Worm (Caenorhabditis elegans) whole organism, early embryonic: ENCODE measurements around the gene ttll-4.

Experiments
- B0310.2 ChIP-seq: sonication (generic microtip); optimal IDR thresholded peaks from 2 replicates; lab custom pipeline; 2016; ENCODE audit warnings: mild to moderate bottlenecking, missing genetic modification characterization, missing compliant biosample characterization
- F13C5.2 ChIP-seq: sonication (generic microtip); optimal IDR thresholded peaks from 2 replicates; lab custom pipeline; 2017; ENCODE audit warnings: mild to moderate bottlenecking, missing genetic modification characterization, inconsistent platforms, missing compliant biosample characterization
- aly-1 ChIP-seq: sonication (generic microtip); optimal IDR thresholded peaks from 2 replicates; lab custom pipeline; 2016; ENCODE audit warnings: missing genetic modification characterization, missing compliant biosample characterization
- ama-1 ChIP-seq: fragments of 150-350 bp; optimal IDR thresholded peaks from 2 replicates; lab custom pipeline; 2014
- ceh-13 ChIP-seq: fragments of 200-800 bp; sonication (Bioruptor generic); optimal IDR thresholded peaks from 2 replicates; lab custom pipeline; 2018; ENCODE audit warnings: mild to moderate bottlenecking, missing genetic modification characterization, missing compliant biosample characterization
- ceh-36 ChIP-seq: sonication (generic microtip); optimal IDR thresholded peaks from 2 replicates; lab custom pipeline; 2016; ENCODE audit warnings: missing genetic modification characterization, inconsistent platforms, missing compliant biosample characterization
- ets-7 ChIP-seq: sonication (generic microtip); optimal IDR thresholded peaks from 2 replicates; lab custom pipeline; 2016; ENCODE audit warnings: missing genotype, missing genetic modification characterization, missing compliant biosample characterization
- flt-1 ChIP-seq: fragments of 200-800 bp; sonication (Bioruptor generic); IDR thresholded peaks from 2 replicates; pipeline ENCODE4 v1.3.6; 2022; ENCODE audit warnings: missing genetic modification characterization, missing compliant biosample characterization
- hmbx-1 ChIP-seq: sonication (generic microtip); optimal IDR thresholded peaks from 2 replicates; lab custom pipeline; 2016; ENCODE audit warnings: mild to moderate bottlenecking, missing genetic modification characterization, missing compliant biosample characterization
- hmg-4 ChIP-seq: fragments of 200-800 bp; sonication (Bioruptor generic); optimal IDR thresholded peaks from 2 replicates; lab custom pipeline; 2018; ENCODE audit warnings: mild to moderate bottlenecking, missing genetic modification characterization, missing compliant biosample characterization
- hnd-1 ChIP-seq: sonication (generic microtip); optimal IDR thresholded peaks from 2 replicates; lab custom pipeline; 2016; ENCODE audit warnings: missing genetic modification characterization, missing compliant biosample characterization
- pes-1 ChIP-seq: fragments of 200-800 bp; sonication (Bioruptor generic); IDR thresholded peaks from 2 replicates; pipeline ENCODE4 v1.3.6; 2022; ENCODE audit warnings: missing genetic modification reagents, missing genetic modification characterization, missing compliant biosample characterization
- scrt-1 ChIP-seq: fragments of 200-800 bp; sonication (Bioruptor generic); IDR thresholded peaks from 2 replicates; pipeline ENCODE4 v1.3.6; 2022; ENCODE audit warnings: missing genetic modification characterization, missing compliant biosample characterization
- sea-1 ChIP-seq: fragments of 200-800 bp; sonication (Bioruptor generic); conservative IDR thresholded peaks from 2 replicates; pipeline ENCODE4 v1.3.6; 2022; ENCODE audit warnings: missing genetic modification characterization, missing compliant biosample characterization
- tbx-11 ChIP-seq: fragments of 200-800 bp; sonication (Bioruptor generic); IDR thresholded peaks from 2 replicates; pipeline ENCODE4 v1.3.6; 2022; ENCODE audit warnings: missing genetic modification characterization, missing compliant biosample characterization
- tbx-37 ChIP-seq: fragments of 200-800 bp; sonication (Bioruptor generic); conservative IDR thresholded peaks from 2 replicates; pipeline ENCODE4 v1.3.6; 2022; ENCODE audit warnings: missing genetic modification reagents, missing genetic modification characterization, missing compliant biosample characterization
- tra-4 ChIP-seq: sonication (generic microtip); optimal IDR thresholded peaks from 2 replicates; lab custom pipeline; 2017; ENCODE audit warnings: missing genetic modification characterization, missing compliant biosample characterization

Gene ttll-4

ce11 chrIII:10101352-10101751 lies 22.6 kb upstream of the ttll-4 start, which contains the start of gene kel-10:
kel-10 (minus strand) TSS chrIII:10101452.
- no peak for TF ChIP-seq hnd-1 (tag; lab: Kevin White, UChicago)
- TF ChIP-seq scrt-1 (GFP tag; lab: Robert Waterston, UW): no peak
- TF ChIP-seq ets-7 (tag; lab: Kevin White, UChicago): no peak
- no peak for TF ChIP-seq hmg-4 (GFP tag; lab: Kevin White, UChicago)
- TF ChIP-seq tbx-11: no peak
- no peak for TF ChIP-seq F13C5.2 (tag; lab: Kevin White, UChicago)
- TF ChIP-seq ceh-36 (tag; lab: Kevin White, UChicago): no peak
- no peak for TF ChIP-seq sea-1
- TF ChIP-seq flt-1 (GFP tag; lab: Robert Waterston, UW): no peak
- TF ChIP-seq tbx-37 (GFP tag; lab: Robert Waterston, UW): no peak
- no peak for TF ChIP-seq tra-4
- no peak for TF ChIP-seq hmbx-1
- TF ChIP-seq pes-1 (GFP tag; lab: Robert Waterston, UW): no peak
- no peak for TF ChIP-seq ama-1 (lab: Kevin White, UChicago)
- no peak for TF ChIP-seq ceh-13 (GFP tag; lab: Kevin White, UChicago)
- no peak for TF ChIP-seq B0310.2
- TF ChIP-seq aly-1: no peak

ce11 chrIII:10106390-10106789 lies 17.6 kb upstream of the ttll-4 start, which contains the start of gene srt-55:
srt-55 (minus strand) TSS chrIII:10106490.
- TF ChIP-seq ama-1 (lab: Kevin White, UChicago): no peak
- TF ChIP-seq sea-1: no peak
- TF ChIP-seq scrt-1 (GFP tag; lab: Robert Waterston, UW): no peak
- TF ChIP-seq ceh-13 (GFP tag; lab: Kevin White, UChicago): no peak
- TF ChIP-seq hmg-4 (GFP tag; lab: Kevin White, UChicago): no peak
- TF ChIP-seq flt-1 (GFP tag; lab: Robert Waterston, UW): no peak
- no peak for TF ChIP-seq pes-1 (GFP tag; lab: Robert Waterston, UW)
- TF ChIP-seq F13C5.2 (tag; lab: Kevin White, UChicago): no peak
- no peak for TF ChIP-seq hnd-1 (tag; lab: Kevin White, UChicago)
- TF ChIP-seq aly-1: no peak

ce11 chrIII:10108995-10109394 lies 15.0 kb upstream of the ttll-4 start, which contains the start of gene T16H12.9:
T16H12.9 (plus strand) TSS chrIII:10109295.
- TF ChIP-seq ama-1 (lab: Kevin White, UChicago) (no peak), sea-1 (no peak), hmbx-1 (no peak)

- no peak for TF ChIP-seq hmbx-1
- no peak for TF ChIP-seq hmg-4 (GFP tag; lab: Kevin White, UChicago)
- TF ChIP-seq ama-1 (lab: Kevin White, UChicago): no peak
- no peak for TF ChIP-seq aly-1
- no peak for TF ChIP-seq hnd-1 (tag; lab: Kevin White, UChicago)
- TF ChIP-seq sea-1: no peak
- no peak for TF ChIP-seq ceh-13 (GFP tag; lab: Kevin White, UChicago)
- no peak for TF ChIP-seq B0310.2
- no peak for TF ChIP-seq tbx-37 (GFP tag; lab: Robert Waterston, UW)
- TF ChIP-seq scrt-1 (GFP tag; lab: Robert Waterston, UW): no peak
- TF ChIP-seq tbx-11: no peak
- TF ChIP-seq tra-4: no peak
- no peak for TF ChIP-seq ets-7 (tag; lab: Kevin White, UChicago)
- no peak for TF ChIP-seq F13C5.2 (tag; lab: Kevin White, UChicago)
- no peak for TF ChIP-seq ceh-36 (tag; lab: Kevin White, UChicago)
Measured at ce11 chrIII:10112958-10113357, 11.0 kb upstream of the ttll-4 start, which contains the start of gene vps-29. vps-29 (minus strand) TSS chrIII:10113058.

- TF ChIP-seq tbx-37 (GFP tag; lab: Robert Waterston, UW) (no peak), hnd-1 (tag; lab: Kevin White, UChicago) (no peak), hmbx-1 (no peak), ceh-36 (tag; lab: Kevin White, UChicago) (no peak), ama-1 (lab: Kevin White, UChicago) (no peak), flt-1 (GFP tag; lab: Robert Waterston, UW) (no peak), F13C5.2 (tag; lab: Kevin White, UChicago) (no peak), ets-7 (tag; lab: Kevin White, UChicago) (no peak), tbx-11 (no peak), hmg-4 (GFP tag; lab: Kevin White, UChicago) (no peak), sea-1 (no peak), aly-1 (no peak), tra-4 (no peak), ceh-13 (GFP tag; lab: Kevin White, UChicago) (no peak)
Measured at ce11 chrIII:10114662-10115061, 9.3 kb upstream of the ttll-4 start, which contains the start of the genes ZK1128.1 and mett-10. ZK1128.1 (minus strand) TSS chrIII:10114760. mett-10 (plus strand) TSS chrIII:10115036.

ce11 chrIII:10118818-10119217 lies 5.2 kb upstream of the ttll-4 start, which contains the start of gene ZK1128.3:
ZK1128.3 (minus strand) TSS chrIII:10118918.
- no peak for TF ChIP-seq pes-1 (GFP tag; lab: Robert Waterston, UW)

- TF ChIP-seq B0310.2 (no peak), ets-7 (tag; lab: Kevin White, UChicago) (no peak), tbx-37 (GFP tag; lab: Robert Waterston, UW) (no peak), hmg-4 (GFP tag; lab: Kevin White, UChicago) (no peak), ceh-36 (tag; lab: Kevin White, UChicago) (no peak), pes-1 (GFP tag; lab: Robert Waterston, UW) (0 out of 2 replicates have a peak, but pooled peaks have one; percentile 48), flt-1 (GFP tag; lab: Robert Waterston, UW) (no peak)
Measured at ce11 chrIII:10120076-10120831, 3.7 kb upstream of the ttll-4 start, which contains the start of the genes gtf-2H3 and ham-3. gtf-2H3 (minus strand) TSS chrIII:10120148. ham-3 (plus strand) TSS chrIII:10120781.
